Worm (Caenorhabditis elegans) whole organism, L1 larva: ENCODE results near the gene F27D9.2.

Source experiments
- aly-2 ChIP-seq: fragments of 150-350 bp; optimal IDR thresholded peaks from 2 replicates; lab custom pipeline; 2014; ENCODE audit warnings: missing biosample characterization, missing genetic modification characterization
- isw-1 ChIP-seq: fragments of 200-800 bp; sonication (Bioruptor generic); IDR thresholded peaks from 2 replicates; pipeline ENCODE4 v1.3.6; 2022; ENCODE audit warnings: missing genetic modification characterization, missing compliant biosample characterization
- nhr-47 ChIP-seq: sonication (generic microtip); optimal IDR thresholded peaks from 2 replicates; lab custom pipeline; 2016; ENCODE audit warnings: mild to moderate bottlenecking, missing genetic modification characterization, moderate library complexity, missing compliant biosample characterization
- nhr-76 ChIP-seq: sonication (generic microtip); optimal IDR thresholded peaks from 2 replicates; lab custom pipeline; 2017; ENCODE audit warnings: missing biosample characterization, missing genetic modification characterization
- skn-1 ChIP-seq: fragments of 150-350 bp; optimal IDR thresholded peaks from 2 replicates; lab custom pipeline; 2014; ENCODE audit warnings: missing biosample characterization, missing genetic modification characterization

- TF ChIP-seq isw-1 (GFP tag; lab: Robert Waterston, UW) (no peak), nhr-47 (tag; lab: Kevin White, UChicago) (no peak), nhr-76 (no peak), skn-1 (tag; lab: Kevin White, UChicago) (no peak), aly-2 (tag; lab: Kevin White, UChicago) (no peak)
Measured at ce11 chrX:7707031-7707430, 34.2 kb downstream of the F27D9.2 start, which contains the start of gene kvs-1.
